Worm (Caenorhabditis elegans) whole organism, early embryonic: ENCODE measurements around the gene col-113.
A peak's percentile ranks its signal among the peaks of the same experiment; 100 is the strongest.

Experiments used
- B0310.2 ChIP-seq: sonication (generic microtip); optimal IDR thresholded peaks from 2 replicates; lab custom pipeline; 2016; ENCODE audit warnings: mild to moderate bottlenecking, missing genetic modification characterization, missing compliant biosample characterization
- F13C5.2 ChIP-seq: sonication (generic microtip); optimal IDR thresholded peaks from 2 replicates; lab custom pipeline; 2017; ENCODE audit warnings: mild to moderate bottlenecking, missing genetic modification characterization, inconsistent platforms, missing compliant biosample characterization
- aly-1 ChIP-seq: sonication (generic microtip); optimal IDR thresholded peaks from 2 replicates; lab custom pipeline; 2016; ENCODE audit warnings: missing genetic modification characterization, missing compliant biosample characterization
- ama-1 ChIP-seq: fragments of 150-350 bp; optimal IDR thresholded peaks from 2 replicates; lab custom pipeline; 2014
- ceh-13 ChIP-seq: fragments of 200-800 bp; sonication (Bioruptor generic); optimal IDR thresholded peaks from 2 replicates; lab custom pipeline; 2018; ENCODE audit warnings: mild to moderate bottlenecking, missing genetic modification characterization, missing compliant biosample characterization
- ceh-36 ChIP-seq: sonication (generic microtip); optimal IDR thresholded peaks from 2 replicates; lab custom pipeline; 2016; ENCODE audit warnings: missing genetic modification characterization, inconsistent platforms, missing compliant biosample characterization
- ets-7 ChIP-seq: sonication (generic microtip); optimal IDR thresholded peaks from 2 replicates; lab custom pipeline; 2016; ENCODE audit warnings: missing genotype, missing genetic modification characterization, missing compliant biosample characterization
- flt-1 ChIP-seq: fragments of 200-800 bp; sonication (Bioruptor generic); IDR thresholded peaks from 2 replicates; pipeline ENCODE4 v1.3.6; 2022; ENCODE audit warnings: missing genetic modification characterization, missing compliant biosample characterization
- hmbx-1 ChIP-seq: sonication (generic microtip); optimal IDR thresholded peaks from 2 replicates; lab custom pipeline; 2016; ENCODE audit warnings: mild to moderate bottlenecking, missing genetic modification characterization, missing compliant biosample characterization
- hmg-4 ChIP-seq: fragments of 200-800 bp; sonication (Bioruptor generic); optimal IDR thresholded peaks from 2 replicates; lab custom pipeline; 2018; ENCODE audit warnings: mild to moderate bottlenecking, missing genetic modification characterization, missing compliant biosample characterization
- hnd-1 ChIP-seq: sonication (generic microtip); optimal IDR thresholded peaks from 2 replicates; lab custom pipeline; 2016; ENCODE audit warnings: missing genetic modification characterization, missing compliant biosample characterization
- pes-1 ChIP-seq: fragments of 200-800 bp; sonication (Bioruptor generic); IDR thresholded peaks from 2 replicates; pipeline ENCODE4 v1.3.6; 2022; ENCODE audit warnings: missing genetic modification reagents, missing genetic modification characterization, missing compliant biosample characterization
- scrt-1 ChIP-seq: fragments of 200-800 bp; sonication (Bioruptor generic); IDR thresholded peaks from 2 replicates; pipeline ENCODE4 v1.3.6; 2022; ENCODE audit warnings: missing genetic modification characterization, missing compliant biosample characterization
- sea-1 ChIP-seq: fragments of 200-800 bp; sonication (Bioruptor generic); conservative IDR thresholded peaks from 2 replicates; pipeline ENCODE4 v1.3.6; 2022; ENCODE audit warnings: missing genetic modification characterization, missing compliant biosample characterization
- tbx-11 ChIP-seq: fragments of 200-800 bp; sonication (Bioruptor generic); IDR thresholded peaks from 2 replicates; pipeline ENCODE4 v1.3.6; 2022; ENCODE audit warnings: missing genetic modification characterization, missing compliant biosample characterization
- tbx-37 ChIP-seq: fragments of 200-800 bp; sonication (Bioruptor generic); conservative IDR thresholded peaks from 2 replicates; pipeline ENCODE4 v1.3.6; 2022; ENCODE audit warnings: missing genetic modification reagents, missing genetic modification characterization, missing compliant biosample characterization
- tra-4 ChIP-seq: sonication (generic microtip); optimal IDR thresholded peaks from 2 replicates; lab custom pipeline; 2017; ENCODE audit warnings: missing genetic modification characterization, missing compliant biosample characterization

Gene col-113

ce11 chrIV:7159586-7159985 is 7.3 kb upstream of the col-113 start:
- no peak for TF ChIP-seq ets-7 (tag; lab: Kevin White, UChicago)
- no peak for TF ChIP-seq hmg-4 (GFP tag; lab: Kevin White, UChicago)
- no peak for TF ChIP-seq flt-1 (GFP tag; lab: Robert Waterston, UW)
- TF ChIP-seq tra-4 (tag; lab: Kevin White, UChicago) = no peak
- TF ChIP-seq ama-1 (lab: Kevin White, UChicago) = no peak
- no peak for TF ChIP-seq tbx-37
- TF ChIP-seq B0310.2 = no peak
- TF ChIP-seq F13C5.2 (tag; lab: Kevin White, UChicago) = no peak
- no peak for TF ChIP-seq tbx-11
- no peak for TF ChIP-seq hmbx-1 (tag; lab: Kevin White, UChicago)
- TF ChIP-seq pes-1 = no peak
- TF ChIP-seq scrt-1 (GFP tag; lab: Robert Waterston, UW) = no peak
- no peak for TF ChIP-seq ceh-36 (tag; lab: Kevin White, UChicago)
- no peak for TF ChIP-seq aly-1 (tag; lab: Kevin White, UChicago)

- TF ChIP-seq F13C5.2 (tag; lab: Kevin White, UChicago) = no peak
Measured at ce11 chrIV:7158161-7158560, 5.9 kb upstream of the col-113 start.

- TF ChIP-seq B0310.2 = no peak
- no peak for TF ChIP-seq hnd-1 (tag; lab: Kevin White, UChicago)
- TF ChIP-seq hmbx-1 (tag; lab: Kevin White, UChicago) = no peak
- TF ChIP-seq tra-4 (tag; lab: Kevin White, UChicago) = no peak
- no peak for TF ChIP-seq sea-1 (GFP tag; lab: Robert Waterston, UW)
- no peak for TF ChIP-seq tbx-37
Measured at ce11 chrIV:7156356-7156755, 4.0 kb upstream of the col-113 start, which contains the start of gene maph-9. TSS of gene maph-9 (plus strand) at chrIV:7156628.

ce11 chrIV:7154356-7154755 is 2.0 kb upstream of the col-113 start, which contains the start of gene C34D4.2:
TSS of gene C34D4.2 (plus strand) at chrIV:7154656.
- TF ChIP-seq sea-1 (GFP tag; lab: Robert Waterston, UW) (no peak), ets-7 (tag; lab: Kevin White, UChicago) (no peak), hnd-1 (tag; lab: Kevin White, UChicago) (no peak), B0310.2 (no peak), hmbx-1 (tag; lab: Kevin White, UChicago) (no peak), ama-1 (lab: Kevin White, UChicago) (no peak), tbx-11 (no peak), tra-4 (tag; lab: Kevin White, UChicago) (no peak), ceh-36 (tag; lab: Kevin White, UChicago) (no peak), aly-1 (tag; lab: Kevin White, UChicago) (no peak), hmg-4 (GFP tag; lab: Kevin White, UChicago) (no peak), ceh-13 (no peak), F13C5.2 (tag; lab: Kevin White, UChicago) (no peak), flt-1 (GFP tag; lab: Robert Waterston, UW) (no peak), tbx-37 (no peak)

ce11 chrIV:7153362-7153761 is 1.1 kb upstream of the col-113 start, which contains the start of gene C34D4.3:
TSS of gene C34D4.3 (plus strand) at chrIV:7153662.
- no peak for TF ChIP-seq hmbx-1 (tag; lab: Kevin White, UChicago)

ce11 chrIV:7149020-7149601 is 3.2 kb downstream of the col-113 start, which contains the start of gene C34D4.4:
TSS of gene C34D4.4 (plus strand) at chrIV:7149361.
- TF ChIP-seq hmg-4 (GFP tag; lab: Kevin White, UChicago) = peak; percentile 14
- TF ChIP-seq tbx-37 = no peak

ce11 chrIV:7147722-7148121 is 4.6 kb downstream of the col-113 start:
- TF ChIP-seq pes-1 (no peak), ets-7 (tag; lab: Kevin White, UChicago) (no peak), hmbx-1 (tag; lab: Kevin White, UChicago) (no peak), ceh-36 (tag; lab: Kevin White, UChicago) (no peak), B0310.2 (no peak), hmg-4 (GFP tag; lab: Kevin White, UChicago) (no peak), tbx-37 (no peak), flt-1 (GFP tag; lab: Robert Waterston, UW) (no peak), sea-1 (GFP tag; lab: Robert Waterston, UW) (no peak), aly-1 (tag; lab: Kevin White, UChicago) (no peak), F13C5.2 (tag; lab: Kevin White, UChicago) (no peak), tbx-11 (no peak), ama-1 (lab: Kevin White, UChicago) (no peak)

- TF ChIP-seq tra-4 (tag; lab: Kevin White, UChicago) (no peak), sea-1 (GFP tag; lab: Robert Waterston, UW) (no peak), hmbx-1 (tag; lab: Kevin White, UChicago) (no peak)
Measured at ce11 chrIV:7144670-7145257, 7.5 kb downstream of the col-113 start, which contains the start of gene hecd-1. TSS of gene hecd-1 (minus strand) at chrIV:7144720.
